Fruit fly (Drosophila melanogaster) whole organism, prepupa: ENCODE measurements around the gene CG44158.

ENCODE experiments used
- Blimp-1 ChIP-seq: fragments of 200-800 bp; sonication (Bioruptor generic); optimal IDR thresholded peaks from 3 replicates; lab custom pipeline; 2017; ENCODE audit warnings: missing biosample characterization, missing genetic modification characterization, mild to moderate bottlenecking, moderate library complexity, missing genetic modification reagents
- CG10631 ChIP-seq: fragments of 200-800 bp; sonication (Bioruptor generic); optimal IDR thresholded peaks from 2 replicates; lab custom pipeline; 2016; ENCODE audit warnings: missing biosample characterization, missing genetic modification characterization
- CG11294 ChIP-seq: fragments of 200-800 bp; sonication (Bioruptor generic); IDR thresholded peaks from 2 replicates; pipeline ENCODE4 v1.3.6; 2022; ENCODE audit warnings: missing biosample characterization, missing genetic modification characterization
- CG16779 ChIP-seq: fragments of 200-800 bp; sonication (Bioruptor generic); optimal IDR thresholded peaks from 3 replicates; lab custom pipeline; 2017; ENCODE audit warnings: missing biosample characterization, mild to moderate bottlenecking, missing genetic modification characterization
- CG31627 ChIP-seq: fragments of 200-800 bp; sonication (Bioruptor generic); optimal IDR thresholded peaks from 3 replicates; lab custom pipeline; 2016; ENCODE audit warnings: missing biosample characterization, missing genetic modification characterization
- CG3919 ChIP-seq: fragments of 200-800 bp; sonication (Bioruptor generic); optimal IDR thresholded peaks from 3 replicates; lab custom pipeline; 2016; ENCODE audit warnings: missing biosample characterization, missing genetic modification characterization
- CG6808 ChIP-seq: fragments of 200-800 bp; sonication (Bioruptor generic); optimal IDR thresholded peaks from 3 replicates; lab custom pipeline; 2017; ENCODE audit warnings: missing biosample characterization, missing genetic modification characterization, mild to moderate bottlenecking, moderate library complexity, missing genetic modification reagents
- CG6854 ChIP-seq: fragments of 200-800 bp; sonication (Bioruptor generic); optimal IDR thresholded peaks from 2 replicates; lab custom pipeline; 2017; ENCODE audit warnings: missing biosample characterization, mild to moderate bottlenecking, missing genetic modification characterization
- CG8319 ChIP-seq: fragments of 200-800 bp; sonication (Bioruptor generic); optimal IDR thresholded peaks from 3 replicates; lab custom pipeline; 2016; ENCODE audit warnings: missing biosample characterization, missing genetic modification characterization
- CG9139 ChIP-seq: fragments of 200-800 bp; sonication (Bioruptor generic); optimal IDR thresholded peaks from 3 replicates; lab custom pipeline; 2017; ENCODE audit warnings: missing biosample characterization, mild to moderate bottlenecking, missing genetic modification characterization
- Eip78C ChIP-seq: fragments of 200-800 bp; sonication (Bioruptor generic); peaks from one replicate; lab custom pipeline; 2016; ENCODE audit warnings: missing biosample characterization, missing genetic modification characterization
- Ets21C ChIP-seq: fragments of 200-800 bp; sonication (Bioruptor generic); optimal IDR thresholded peaks from 3 replicates; lab custom pipeline; 2016; ENCODE audit warnings: missing biosample characterization, missing genetic modification characterization
- OdsH ChIP-seq: fragments of 200-800 bp; sonication (Bioruptor generic); optimal IDR thresholded peaks from 3 replicates; lab custom pipeline; 2016; ENCODE audit warnings: missing biosample characterization, missing genetic modification characterization
- Sox102F ChIP-seq: fragments of 200-800 bp; sonication (Bioruptor generic); optimal IDR thresholded peaks from 2 replicates; lab custom pipeline; 2016; ENCODE audit warnings: missing biosample characterization, mild to moderate bottlenecking, missing genetic modification characterization
- Sox14 ChIP-seq: fragments of 200-800 bp; sonication (Bioruptor generic); optimal IDR thresholded peaks from 3 replicates; lab custom pipeline; 2016; ENCODE audit warnings: missing biosample characterization, missing genetic modification characterization
- Sox15 ChIP-seq: fragments of 200-800 bp; sonication (Bioruptor generic); optimal IDR thresholded peaks from 3 replicates; lab custom pipeline; 2016; ENCODE audit warnings: missing biosample characterization, missing genetic modification characterization
- achi ChIP-seq: fragments of 200-800 bp; sonication (Bioruptor generic); optimal IDR thresholded peaks from 3 replicates; lab custom pipeline; 2016; ENCODE audit warnings: missing biosample characterization, missing genetic modification characterization
- dsx ChIP-seq: fragments of 200-800 bp; optimal IDR thresholded peaks from 3 replicates; lab custom pipeline; 2019; ENCODE audit warnings: missing biosample characterization, mild to moderate bottlenecking, missing genetic modification characterization, moderate library complexity; ENCODE audit not compliant: poor library complexity, severe bottlenecking
- esn ChIP-seq: fragments of 200-800 bp; sonication (Bioruptor generic); optimal IDR thresholded peaks from 2 replicates; lab custom pipeline; 2016; ENCODE audit warnings: missing biosample characterization, mild to moderate bottlenecking, missing genetic modification characterization, moderate library complexity
- fd85E ChIP-seq: fragments of 200-800 bp; sonication (Bioruptor generic); optimal IDR thresholded peaks from 3 replicates; lab custom pipeline; 2016; ENCODE audit warnings: missing biosample characterization, missing genetic modification characterization
- fkh ChIP-seq: fragments of 200-800 bp; sonication (Bioruptor generic); optimal IDR thresholded peaks from 3 replicates; lab custom pipeline; 2017; ENCODE audit warnings: missing biosample characterization, mild to moderate bottlenecking, missing genetic modification characterization, moderate library complexity
- lz ChIP-seq: fragments of 200-800 bp; sonication (Bioruptor generic); optimal IDR thresholded peaks from 3 replicates; lab custom pipeline; 2016; ENCODE audit warnings: missing biosample characterization, missing genetic modification characterization
- net ChIP-seq: fragments of 200-800 bp; sonication (Bioruptor generic); optimal IDR thresholded peaks from 3 replicates; lab custom pipeline; 2016; ENCODE audit warnings: missing biosample characterization, missing genetic modification characterization
- pdm3 ChIP-seq: fragments of 200-800 bp; sonication (Bioruptor generic); optimal IDR thresholded peaks from 3 replicates; lab custom pipeline; 2016; ENCODE audit warnings: missing biosample characterization, missing genetic modification characterization
- spab ChIP-seq: fragments of 200-800 bp; sonication (Bioruptor generic); optimal IDR thresholded peaks from 2 replicates; lab custom pipeline; 2017; ENCODE audit warnings: missing biosample characterization, mild to moderate bottlenecking, missing genetic modification characterization, missing genetic modification reagents
- ss ChIP-seq, 2 experiments: fragments of 200-800 bp; sonication (Bioruptor generic); optimal IDR thresholded peaks; 2 replicates in 1 of 2; 3 replicates in 1 of 2; lab custom pipeline; 2017 to 2018; ENCODE audit warnings: mild to moderate bottlenecking in 2 of 2, missing biosample characterization in 2 of 2, missing genetic modification characterization in 2 of 2, moderate library complexity in 1 of 2
- svp ChIP-seq: fragments of 200-800 bp; sonication (Bioruptor generic); peaks from one replicate; lab custom pipeline; 2016; ENCODE audit warnings: missing biosample characterization, missing genetic modification characterization
- topi ChIP-seq: fragments of 200-800 bp; sonication (Bioruptor generic); optimal IDR thresholded peaks from 3 replicates; lab custom pipeline; 2016; ENCODE audit warnings: missing biosample characterization, missing genetic modification characterization
- vri ChIP-seq: fragments of 200-800 bp; sonication (Bioruptor generic); optimal IDR thresholded peaks from 3 replicates; lab custom pipeline; 2016; ENCODE audit warnings: missing biosample characterization, mild to moderate bottlenecking, missing genetic modification characterization

CG44158 gene

dm6 chr3R:18226043-18226808, 17.6 kb downstream of the CG44158 start, which contains the start of the genes CG7168 and Mdh2:
Gene CG7168 (minus strand): TSS chr3R:18226082.
Gene Mdh2 (plus strand): TSS chr3R:18226396.
- TF ChIP-seq fd85E (GFP tag; lab: Kevin White, UChicago), result no peak
- TF ChIP-seq CG3919, result no peak
- TF ChIP-seq esn (GFP tag; lab: Kevin White, UChicago), result peak; percentile 17
- TF ChIP-seq CG9139 (GFP tag; lab: Kevin White, UChicago), result no peak
- peak; percentile 75 for TF ChIP-seq svp (GFP tag; lab: Kevin White, UChicago)
- no peak for TF ChIP-seq CG6854 (GFP tag; lab: Kevin White, UChicago)
- TF ChIP-seq pdm3 (GFP tag; lab: Kevin White, UChicago), result no peak
- peak; percentile 79 for TF ChIP-seq fkh (GFP tag; lab: Kevin White, UChicago)
- peak; percentile 82 for TF ChIP-seq vri
- peak; percentile 7 for TF ChIP-seq Sox14 (GFP tag; lab: Kevin White, UChicago)
- TF ChIP-seq CG6808 (GFP tag; lab: Kevin White, UChicago), result no peak
- no peak for TF ChIP-seq achi
- TF ChIP-seq topi (GFP tag; lab: Kevin White, UChicago), result peak; percentile 2
- TF ChIP-seq CG31627 (GFP tag; lab: Kevin White, UChicago), result no peak
- peak; percentile 19 for TF ChIP-seq lz
- TF ChIP-seq dsx (GFP tag; lab: Kevin White, UChicago), result peak; percentile 28

DNA sequence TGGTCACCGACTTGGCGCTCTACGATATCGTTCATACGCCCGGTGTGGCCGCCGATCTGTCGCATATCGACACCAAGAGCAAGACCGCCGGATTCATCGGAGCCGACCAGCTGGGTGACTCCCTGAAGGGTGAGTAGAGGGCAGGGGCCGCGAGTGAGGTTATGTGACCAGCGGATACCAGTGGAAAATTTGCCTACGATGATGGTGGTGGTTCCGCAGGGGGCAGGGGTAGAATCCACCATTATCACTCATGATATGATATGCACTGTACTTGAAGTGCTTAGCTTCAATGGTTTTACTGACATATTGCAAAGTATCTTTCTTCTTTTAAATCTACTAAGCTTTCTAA, 18.2 kb downstream of the CG44158 start:
- TF ChIP-seq CG10631 (GFP tag; lab: Kevin White, UChicago) (no peak), Sox15 (GFP tag; lab: Kevin White, UChicago) (no peak), CG16779 (tag; lab: Kevin White, UChicago) (no peak), CG8319 (GFP tag; lab: Kevin White, UChicago) (no peak), spab (GFP tag; lab: Kevin White, UChicago) (no peak), Sox102F (GFP tag; lab: Kevin White, UChicago) (no peak), ss (GFP tag; optimal IDR thresholded peaks at IDR 0.05; lab: Kevin White, UChicago) (no peak), CG9139 (GFP tag; lab: Kevin White, UChicago) (no peak), OdsH (GFP tag; lab: Kevin White, UChicago) (no peak), CG11294 (GFP tag; lab: Robert Waterston, UW) (no peak)

- TF ChIP-seq Ets21C (GFP tag; lab: Kevin White, UChicago) (no peak), svp (GFP tag; lab: Kevin White, UChicago) (peak; percentile 95), vri (peak; percentile 49)
Observed at dm6 chr3R:18227385-18227784, 18.8 kb downstream of the CG44158 start.

DNA sequence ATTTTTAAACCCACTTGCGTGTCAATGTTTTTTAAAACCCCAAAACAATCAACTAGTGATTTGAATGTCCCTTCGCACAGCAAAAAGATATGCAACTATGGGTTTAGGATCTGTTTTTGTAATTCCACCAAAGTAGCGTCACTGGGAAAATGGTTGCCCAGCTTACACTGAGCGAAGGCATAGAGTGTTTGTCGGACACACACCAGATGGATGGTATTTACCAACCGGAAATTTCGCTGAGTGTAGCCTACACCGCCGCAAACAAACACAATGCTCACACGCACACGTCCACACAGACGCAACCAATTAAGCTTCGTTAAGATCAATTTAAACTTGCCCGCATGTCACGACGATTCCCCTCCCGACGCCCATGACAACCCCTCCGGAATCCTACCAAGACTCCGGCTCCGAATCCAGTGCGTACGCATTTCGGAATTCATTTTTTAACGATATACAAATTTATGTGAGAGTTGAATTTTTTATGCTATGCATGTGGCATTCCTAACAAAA, 20.2 kb downstream of the CG44158 start:
- TF ChIP-seq CG31627 (GFP tag; lab: Kevin White, UChicago), result no peak
- no peak for TF ChIP-seq pdm3 (GFP tag; lab: Kevin White, UChicago)
- no peak for TF ChIP-seq Sox15 (GFP tag; lab: Kevin White, UChicago)
- TF ChIP-seq vri, result no peak
- TF ChIP-seq Ets21C (GFP tag; lab: Kevin White, UChicago), result no peak
- TF ChIP-seq Eip78C (GFP tag; lab: Kevin White, UChicago), result peak; percentile 66
- peak; percentile 44 for TF ChIP-seq svp (GFP tag; lab: Kevin White, UChicago)
- TF ChIP-seq net (GFP tag; lab: Kevin White, UChicago), result no peak
- no peak for TF ChIP-seq CG6808 (GFP tag; lab: Kevin White, UChicago)
- TF ChIP-seq, all 60 proteins: peak for 2

DNA sequence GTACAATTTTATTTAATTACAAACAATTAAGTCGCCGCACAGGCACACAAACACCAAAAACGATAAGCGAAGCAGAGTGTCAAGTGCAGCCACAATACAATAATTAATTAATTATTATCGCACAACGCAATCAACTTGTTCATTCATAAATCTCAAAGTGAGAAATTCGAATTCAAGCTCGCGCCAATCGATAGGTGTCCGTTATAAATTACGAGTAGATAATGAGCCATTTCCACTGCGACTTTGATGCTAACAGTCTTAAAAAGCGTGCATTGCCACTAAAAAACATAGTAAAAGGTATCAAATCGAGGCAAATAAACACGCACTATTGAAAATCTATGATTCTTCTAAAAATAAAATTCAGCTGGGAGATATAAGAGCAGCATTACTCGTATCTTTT, 21.6 kb downstream of the CG44158 start:
- peak; percentile 72 for TF ChIP-seq svp (GFP tag; lab: Kevin White, UChicago)
- no peak for TF ChIP-seq Blimp-1 (GFP tag; lab: Kevin White, UChicago)
